Fruit fly (Drosophila melanogaster) whole organism, embryonic: ENCODE measurements around the gene CG9932.

ENCODE experiments used
- Asciz ChIP-seq: fragments of 200-800 bp; sonication (Bioruptor generic); optimal IDR thresholded peaks from 2 replicates; lab custom pipeline; 2017; ENCODE audit warnings: missing biosample characterization, mild to moderate bottlenecking, missing genetic modification characterization, missing genetic modification reagents
- CG10565 ChIP-seq: fragments of 200-800 bp; sonication (Bioruptor generic); optimal IDR thresholded peaks from 3 replicates; lab custom pipeline; 2016; ENCODE audit warnings: missing biosample characterization, mild to moderate bottlenecking, missing genetic modification characterization
- CG10979 ChIP-seq: fragments of 200-800 bp; sonication (Bioruptor generic); optimal IDR thresholded peaks from 2 replicates; lab custom pipeline; 2018; ENCODE audit warnings: missing biosample characterization, mild to moderate bottlenecking, missing genetic modification characterization, moderate library complexity
- CG12769 ChIP-seq: fragments of 200-800 bp; sonication (Bioruptor generic); optimal IDR thresholded peaks from 2 replicates; lab custom pipeline; 2019; ENCODE audit warnings: missing biosample characterization, mild to moderate bottlenecking, missing genetic modification characterization, moderate library complexity
- CG13624 ChIP-seq: fragments of 200-800 bp; sonication (Bioruptor generic); optimal IDR thresholded peaks from 2 replicates; lab custom pipeline; 2016; ENCODE audit warnings: missing biosample characterization, missing genetic modification characterization
- CG13894 ChIP-seq: fragments of 200-800 bp; sonication (Bioruptor generic); optimal IDR thresholded peaks from 3 replicates; lab custom pipeline; 2018; ENCODE audit warnings: missing biosample characterization, mild to moderate bottlenecking, missing genetic modification characterization, moderate library complexity
- CG14441 ChIP-seq: fragments of 200-800 bp; sonication (Bioruptor generic); IDR thresholded peaks from 2 replicates; pipeline ENCODE4 v1.3.6; 2022; ENCODE audit warnings: missing biosample characterization, missing genetic modification characterization
- CG14965 ChIP-seq: fragments of 200-800 bp; sonication (Bioruptor generic); optimal IDR thresholded peaks from 2 replicates; lab custom pipeline; 2016; ENCODE audit warnings: missing biosample characterization, missing genetic modification characterization, borderline replicate concordance
- CG1602 ChIP-seq: fragments of 200-800 bp; sonication (Bioruptor generic); optimal IDR thresholded peaks from 3 replicates; lab custom pipeline; 2016; ENCODE audit warnings: missing biosample characterization, missing genetic modification characterization
- CG2202 ChIP-seq: fragments of 200-800 bp; sonication (Bioruptor generic); optimal IDR thresholded peaks from 2 replicates; lab custom pipeline; 2018; ENCODE audit warnings: missing biosample characterization, mild to moderate bottlenecking, missing genetic modification characterization
- CG32532 ChIP-seq: fragments of 200-800 bp; sonication (Bioruptor generic); IDR thresholded peaks from 2 replicates; pipeline ENCODE4 v1.3.6; 2022; ENCODE audit warnings: missing biosample characterization, missing genetic modification characterization
- CG3726 ChIP-seq: fragments of 200-800 bp; sonication (Bioruptor generic); IDR thresholded peaks from 3 replicates; pipeline ENCODE4, ENCODE4 v1.3.6; 2022; ENCODE audit warnings: missing biosample characterization, missing genetic modification characterization
- CG4328 ChIP-seq: fragments of 200-800 bp; sonication (Bioruptor generic); optimal IDR thresholded peaks from 3 replicates; lab custom pipeline; 2017; ENCODE audit warnings: missing biosample characterization, missing genetic modification reagents, missing genetic modification characterization
- CG6689 ChIP-seq: fragments of 200-800 bp; sonication (Bioruptor generic); IDR thresholded peaks from 2 replicates; pipeline ENCODE4 v1.3.6; 2022; ENCODE audit warnings: missing biosample characterization, missing genetic modification characterization
- CG6854 ChIP-seq: fragments of 200-800 bp; sonication (Bioruptor generic); optimal IDR thresholded peaks from 3 replicates; lab custom pipeline; 2017; ENCODE audit warnings: missing biosample characterization, mild to moderate bottlenecking, missing genetic modification characterization
- CG8290 ChIP-seq, 3 experiments: fragments of 200-800 bp; sonication (Bioruptor generic); optimal IDR thresholded peaks; 2 replicates each; lab custom pipeline; 2016 to 2019; ENCODE audit warnings: missing biosample characterization in 3 of 3, missing genetic modification characterization in 3 of 3, mild to moderate bottlenecking in 2 of 3, moderate library complexity in 1 of 3
- CG8944 ChIP-seq: fragments of 200-800 bp; sonication (Bioruptor generic); optimal IDR thresholded peaks from 3 replicates; lab custom pipeline; 2016; ENCODE audit warnings: missing biosample characterization, missing genetic modification characterization
- CG9437 ChIP-seq: fragments of 200-800 bp; sonication (Bioruptor generic); optimal IDR thresholded peaks from 2 replicates; lab custom pipeline; 2018; ENCODE audit warnings: missing biosample characterization, mild to moderate bottlenecking, missing genetic modification characterization
- Dad ChIP-seq: fragments of 200-800 bp; sonication (Bioruptor generic); optimal IDR thresholded peaks from 3 replicates; lab custom pipeline; 2016; ENCODE audit warnings: missing biosample characterization, missing genetic modification characterization
- Ets97D ChIP-seq: fragments of 200-800 bp; sonication (Bioruptor generic); optimal IDR thresholded peaks from 3 replicates; lab custom pipeline; 2016; ENCODE audit warnings: missing biosample characterization, missing genetic modification characterization
- Fer1 ChIP-seq: fragments of 200-800 bp; sonication (Bioruptor generic); optimal IDR thresholded peaks from 2 replicates; lab custom pipeline; 2017; ENCODE audit warnings: missing biosample characterization, mild to moderate bottlenecking, missing genetic modification characterization
- HLHmδ ChIP-seq: fragments of 200-800 bp; sonication (Bioruptor generic); optimal IDR thresholded peaks from 2 replicates; lab custom pipeline; 2018; ENCODE audit warnings: missing biosample characterization, mild to moderate bottlenecking, missing genetic modification characterization, moderate library complexity
- Med ChIP-seq: fragments of 200-800 bp; sonication (Bioruptor generic); peaks from one replicate; lab custom pipeline; 2016; ENCODE audit warnings: missing biosample characterization, missing genetic modification characterization, mild to moderate bottlenecking, inconsistent platforms, moderate library complexity
- chinmo ChIP-seq: fragments of 200-800 bp; sonication (Bioruptor generic); IDR thresholded peaks from 4 replicates; pipeline ENCODE4 v1.3.6; 2022; ENCODE audit warnings: missing biosample characterization, missing genetic modification characterization; ENCODE audit not compliant: partially characterized antibody
- ci ChIP-seq: fragments of 200-800 bp; sonication (Bioruptor generic); IDR thresholded peaks from 3 replicates; pipeline ENCODE4 v1.3.6; 2022; ENCODE audit warnings: missing biosample characterization, missing genetic modification characterization
- dati ChIP-seq: fragments of 200-800 bp; sonication (Bioruptor generic); IDR thresholded peaks from 2 replicates; pipeline ENCODE4 v1.3.6; 2022; ENCODE audit warnings: missing biosample characterization, missing genetic modification characterization
- dysf ChIP-seq: fragments of 200-800 bp; sonication (Bioruptor generic); IDR thresholded peaks from 3 replicates; pipeline ENCODE4 v1.3.6; 2022; ENCODE audit warnings: missing biosample characterization, missing genetic modification characterization
- eve ChIP-seq, 2 experiments: fragments of >200 bp; optimal IDR thresholded peaks; 2 replicates each; lab custom pipeline; 2017; ENCODE audit warnings: missing biosample characterization in 2 of 2, missing genetic modification characterization in 2 of 2
- fu2 ChIP-seq: fragments of 200-800 bp; sonication (Bioruptor generic); optimal IDR thresholded peaks from 2 replicates; lab custom pipeline; 2016; ENCODE audit warnings: missing biosample characterization, missing genetic modification characterization
- gro ChIP-seq: fragments of 200-800 bp; sonication (Bioruptor generic); optimal IDR thresholded peaks from 2 replicates; lab custom pipeline; 2016; ENCODE audit warnings: missing biosample characterization, missing genetic modification characterization
- gt ChIP-seq: fragments of 200-800 bp; sonication (Bioruptor generic); IDR thresholded peaks from 2 replicates; pipeline ENCODE4 v1.3.6; 2022; ENCODE audit warnings: missing biosample characterization, missing genetic modification characterization
- knrl ChIP-seq: fragments of 200-800 bp; sonication (Bioruptor generic); IDR thresholded peaks from 3 replicates; pipeline ENCODE4 v1.3.6; 2022; ENCODE audit warnings: missing biosample characterization, missing genetic modification characterization; ENCODE audit not compliant: partially characterized antibody
- mirr ChIP-seq: fragments of 200-800 bp; sonication (Bioruptor generic); optimal IDR thresholded peaks from 3 replicates; lab custom pipeline; 2018; ENCODE audit warnings: missing biosample characterization, mild to moderate bottlenecking, missing genetic modification characterization
- onecut ChIP-seq: fragments of 200-800 bp; sonication (Bioruptor generic); IDR thresholded peaks from 2 replicates; pipeline ENCODE4 v1.3.6; 2022; ENCODE audit warnings: missing biosample characterization, missing genetic modification characterization
- otp ChIP-seq: fragments of 200-800 bp; sonication (Bioruptor generic); IDR thresholded peaks from 3 replicates; pipeline ENCODE4, ENCODE4 v1.3.6; 2022; ENCODE audit warnings: missing biosample characterization, missing genetic modification characterization
- salm ChIP-seq: fragments of 200-800 bp; sonication (Bioruptor generic); optimal IDR thresholded peaks from 2 replicates; lab custom pipeline; 2018; ENCODE audit warnings: missing biosample characterization, mild to moderate bottlenecking, missing genetic modification characterization
- scrt ChIP-seq: fragments of 200-800 bp; sonication (Bioruptor generic); optimal IDR thresholded peaks from 2 replicates; lab custom pipeline; 2018; ENCODE audit warnings: missing biosample characterization, mild to moderate bottlenecking, missing genetic modification characterization, moderate library complexity
- sd ChIP-seq: fragments of 200-800 bp; sonication (Bioruptor generic); optimal IDR thresholded peaks from 3 replicates; lab custom pipeline; 2018; ENCODE audit warnings: missing biosample characterization, mild to moderate bottlenecking, missing genetic modification characterization, moderate library complexity
- sim ChIP-seq: fragments of 200-800 bp; sonication (Bioruptor generic); IDR thresholded peaks from 2 replicates; pipeline ENCODE4 v1.3.6; 2022; ENCODE audit warnings: missing biosample characterization, missing genetic modification characterization
- slbo ChIP-seq: fragments of 200-800 bp; sonication (Bioruptor generic); IDR thresholded peaks from 2 replicates; pipeline ENCODE4 v1.3.6; 2022; ENCODE audit warnings: missing biosample characterization, missing genetic modification characterization
- slou ChIP-seq: fragments of 200-800 bp; sonication (Bioruptor generic); optimal IDR thresholded peaks from 3 replicates; lab custom pipeline; 2016; ENCODE audit warnings: missing biosample characterization, missing genetic modification characterization
- so ChIP-seq: fragments of 200-800 bp; sonication (Bioruptor generic); IDR thresholded peaks from 3 replicates; pipeline ENCODE4 v1.3.6; 2022; ENCODE audit warnings: missing biosample characterization, missing genetic modification characterization
- sqz ChIP-seq: fragments of 200-800 bp; sonication (Bioruptor generic); optimal IDR thresholded peaks from 3 replicates; lab custom pipeline; 2018; ENCODE audit warnings: missing biosample characterization, mild to moderate bottlenecking, missing genetic modification characterization
- trem ChIP-seq: fragments of 200-800 bp; optimal IDR thresholded peaks from 3 replicates; lab custom pipeline; 2019; ENCODE audit warnings: missing biosample characterization, mild to moderate bottlenecking, missing genetic modification characterization, moderate library complexity
- unc-4 ChIP-seq: fragments of 200-800 bp; sonication (Bioruptor generic); IDR thresholded peaks from 2 replicates; pipeline ENCODE4 v1.3.6; 2022; ENCODE audit warnings: missing biosample characterization, missing genetic modification characterization; ENCODE audit not compliant: partially characterized antibody
- vvl ChIP-seq: fragments of 200-800 bp; sonication (Bioruptor generic); IDR thresholded peaks from 2 replicates; pipeline ENCODE4 v1.3.6; 2022; ENCODE audit warnings: missing biosample characterization, missing genetic modification characterization

The CG9932 gene

dm6 chr2L:13098301-13098700, 38.4 kb upstream of the CG9932 start (continued):
- TF ChIP-seq CG14965 (GFP tag; lab: Kevin White, UChicago) (no peak), chinmo (peak; percentile 85; the same call in 3 of the 4 replicates), CG1602 (GFP tag; lab: Kevin White, UChicago) (no peak), CG2202 (tag; lab: Kevin White, UChicago) (no peak), CG6689 (GFP tag; lab: Robert Waterston, UW) (no peak), ci (GFP tag; lab: Robert Waterston, UW) (no peak), Ets97D (GFP tag; lab: Kevin White, UChicago) (no peak), CG13624 (GFP tag; lab: Kevin White, UChicago) (peak; percentile 38), onecut (GFP tag; lab: Robert Waterston, UW) (no peak), Dad (no peak), eve (GFP tag; optimal IDR thresholded peaks at IDR 0.05; lab: Kevin White, UChicago) (no peak), CG14441 (GFP tag; lab: Robert Waterston, UW) (no peak), sim (GFP tag; lab: Robert Waterston, UW) (no peak), gt (GFP tag; lab: Robert Waterston, UW) (no peak), otp (GFP tag; lab: Robert Waterston, UW) (no peak), Med (GFP tag; lab: Kevin White, UChicago) (peak; percentile 28), CG10979 (no peak), fu2 (GFP tag; lab: Kevin White, UChicago) (no peak), CG8944 (GFP tag; lab: Kevin White, UChicago) (no peak), CG10565 (GFP tag; lab: Kevin White, UChicago) (no peak), CG9437 (GFP tag; lab: Kevin White, UChicago) (no peak), slou (GFP tag; lab: Kevin White, UChicago) (no peak), slbo (GFP tag; lab: Robert Waterston, UW) (no peak), HLHmδ (GFP tag; lab: Kevin White, UChicago) (no peak), dati (no peak), trem (tag; lab: Kevin White, UChicago) (no peak), CG4328 (GFP tag; lab: Kevin White, UChicago) (no peak), CG6854 (GFP tag; lab: Kevin White, UChicago) (no peak), CG3726 (GFP tag; lab: Robert Waterston, UW) (0 out of 3 replicates have a peak, but pooled peaks have one; percentile 6), unc-4 (GFP tag; lab: Robert Waterston, UW) (no peak), Fer1 (GFP tag; lab: Kevin White, UChicago) (no peak), dysf (peak; percentile 16; the same call in 1 of the 3 replicates)

- TF ChIP-seq salm (tag; lab: Kevin White, UChicago) (no peak), eve (GFP tag; optimal IDR thresholded peaks at IDR 0.05; lab: Kevin White, UChicago) (no peak), knrl (no peak), CG8290 (GFP tag; optimal IDR thresholded peaks at IDR 0.05; lab: Kevin White, UChicago) (no peak), CG8290 (tag; optimal IDR thresholded peaks at IDR 0.05; lab: Kevin White, UChicago) (peak in 1 of 2 experiments; percentile 31), scrt (GFP tag; lab: Kevin White, UChicago) (no peak), vvl (GFP tag; lab: Robert Waterston, UW) (0 out of 2 replicates have a peak, but pooled peaks have one; percentile 12), CG12769 (tag; lab: Kevin White, UChicago) (peak; percentile 37), CG32532 (GFP tag; lab: Robert Waterston, UW) (peak; percentile 25; the same call in 1 of the 2 replicates), sd (tag; lab: Kevin White, UChicago) (peak; percentile 68), sqz (GFP tag; lab: Kevin White, UChicago) (no peak), Asciz (GFP tag; lab: Kevin White, UChicago) (no peak), chinmo (peak; percentile 89), mirr (GFP tag; lab: Kevin White, UChicago) (no peak), Med (GFP tag; lab: Kevin White, UChicago) (peak; percentile 73), CG13894 (peak; percentile 23), so (GFP tag; lab: Robert Waterston, UW) (0 out of 3 replicates have a peak, but pooled peaks have one; percentile 20), gro (no peak)
- TF ChIP-seq, all 482 proteins: peak for 9
Observed at dm6 chr2L:13097200-13097599, 37.3 kb upstream of the CG9932 start.
